Worm (Caenorhabditis elegans): ENCODE data around the gene nhr-43.

ce11 chrIV:11885313-11885712 is 14.1 kb upstream of the nhr-43 start, which contains the start of gene let-653:
- TF ChIP-seq pes-1 (GFP tag; IDR thresholded peaks at IDR 0.05): no peak
- no peak for TF ChIP-seq ama-1 (optimal IDR thresholded peaks at IDR 0.05)
- TF ChIP-seq F13C5.2 (tag; optimal IDR thresholded peaks at IDR 0.05): no peak
- no peak for TF ChIP-seq tbx-37 (GFP tag; conservative IDR thresholded peaks at IDR 0.05)
- no peak for TF ChIP-seq tra-4 (tag; optimal IDR thresholded peaks at IDR 0.05)
- no peak for TF ChIP-seq scrt-1 (GFP tag; IDR thresholded peaks at IDR 0.05)
- no peak for TF ChIP-seq sea-1 (GFP tag; conservative IDR thresholded peaks at IDR 0.05)
- no peak for TF ChIP-seq ceh-36 (tag; optimal IDR thresholded peaks at IDR 0.05)
- no peak for TF ChIP-seq hnd-1 (tag; optimal IDR thresholded peaks at IDR 0.05)
- TF ChIP-seq hmbx-1 (tag; optimal IDR thresholded peaks at IDR 0.05): no peak
- no peak for TF ChIP-seq ceh-13 (GFP tag; optimal IDR thresholded peaks at IDR 0.05)
- no peak for TF ChIP-seq flt-1 (GFP tag; IDR thresholded peaks at IDR 0.05)

Measured in whole organism, early embryonic.